Worm (Caenorhabditis elegans) whole organism, L4 larva: ENCODE results near the gene rpn-9.
A peak's percentile ranks its signal among the peaks of the same experiment; 100 is the strongest.

Experiments
- F26F4.8 ChIP-seq: fragments of 200-800 bp; sonication (Bioruptor generic); conservative IDR thresholded peaks from 2 replicates; pipeline ENCODE4 v1.3.6; 2022; ENCODE audit warnings: missing genetic modification characterization, missing compliant biosample characterization
- F37D6.2 ChIP-seq: sonication (generic microtip); optimal IDR thresholded peaks from 2 replicates; lab custom pipeline; 2016; ENCODE audit warnings: mild to moderate bottlenecking, missing genetic modification characterization, missing compliant biosample characterization
- F44E2.7 ChIP-seq: fragments of 200-800 bp; sonication (Bioruptor generic); IDR thresholded peaks from 2 replicates; pipeline ENCODE4 v2.1.2; 2022; ENCODE audit warnings: missing genetic modification characterization, missing compliant biosample characterization
- F49E8.2 ChIP-seq: sonication (generic microtip); optimal IDR thresholded peaks from 2 replicates; lab custom pipeline; 2016; ENCODE audit warnings: missing compliant biosample characterization, mild to moderate bottlenecking, missing genetic modification characterization, borderline replicate concordance
- ZK337.2 ChIP-seq: fragments of 200-800 bp; sonication (Bioruptor generic); IDR thresholded peaks from 2 replicates; pipeline ENCODE4 v1.3.6; 2022; ENCODE audit warnings: missing genetic modification reagents, missing genetic modification characterization, missing compliant biosample characterization
- aha-1 ChIP-seq: fragments of 150-350 bp; peaks from one replicate; lab custom pipeline; 2014; ENCODE audit warnings: missing biosample characterization, missing genetic modification characterization
- aly-2 ChIP-seq: sonication (generic microtip); optimal IDR thresholded peaks from 2 replicates; lab custom pipeline; 2018; ENCODE audit warnings: missing biosample characterization, missing genetic modification characterization
- ama-1 ChIP-seq: fragments of 150-350 bp; optimal IDR thresholded peaks from 2 replicates; lab custom pipeline; 2014; ENCODE audit warnings: inconsistent platforms, mixed read lengths
- ceh-32 ChIP-seq: sonication (generic microtip); optimal IDR thresholded peaks from 2 replicates; lab custom pipeline; 2016; ENCODE audit warnings: mild to moderate bottlenecking, missing genetic modification characterization, missing compliant biosample characterization; ENCODE audit not compliant: poor library complexity
- ceh-62 ChIP-seq: sonication (generic microtip); optimal IDR thresholded peaks from 2 replicates; lab custom pipeline; 2017; ENCODE audit warnings: missing biosample characterization, missing genetic modification characterization
- cey-2 ChIP-seq: sonication (generic microtip); optimal IDR thresholded peaks from 3 replicates; lab custom pipeline; 2017; ENCODE audit warnings: missing genetic modification characterization, mild to moderate bottlenecking, missing compliant biosample characterization, antibody characterized with exemption, borderline replicate concordance; ENCODE audit not compliant: insufficient read depth
- ctbp-1 ChIP-seq: fragments of 200-800 bp; sonication (Bioruptor generic); IDR thresholded peaks from 2 replicates; pipeline ENCODE4 v1.3.6; 2022; ENCODE audit warnings: missing genetic modification reagents, missing genetic modification characterization, missing compliant biosample characterization
- daf-19 ChIP-seq: fragments of 200-800 bp; sonication (Bioruptor generic); conservative IDR thresholded peaks from 2 replicates; pipeline ENCODE4 v1.3.6; 2022; ENCODE audit warnings: missing genetic modification characterization, missing compliant biosample characterization
- dmd-8 ChIP-seq: fragments of 200-800 bp; sonication (Bioruptor generic); IDR thresholded peaks from 2 replicates; pipeline ENCODE4 v1.3.6; 2022; ENCODE audit warnings: missing genetic modification characterization, missing compliant biosample characterization
- dmd-9 ChIP-seq: fragments of 200-800 bp; sonication (Bioruptor generic); IDR thresholded peaks from 2 replicates; pipeline ENCODE4 v1.3.6; 2022; ENCODE audit warnings: missing genetic modification reagents, missing genetic modification characterization, missing compliant biosample characterization
- dpl-1 ChIP-seq: fragments of 150-350 bp; optimal IDR thresholded peaks from 2 replicates; lab custom pipeline; 2014; ENCODE audit warnings: missing biosample characterization, missing genetic modification reagents, missing genetic modification characterization
- duxl-1 ChIP-seq: sonication (generic microtip); optimal IDR thresholded peaks from 2 replicates; lab custom pipeline; 2016; ENCODE audit warnings: mild to moderate bottlenecking, missing genetic modification characterization, moderate library complexity, missing compliant biosample characterization; ENCODE audit not compliant: poor library complexity
- dve-1 ChIP-seq: sonication (generic microtip); optimal IDR thresholded peaks from 2 replicates; lab custom pipeline; 2017; ENCODE audit warnings: antibody characterized with exemption, mild to moderate bottlenecking, missing genetic modification characterization, missing compliant biosample characterization; ENCODE audit not compliant: insufficient read depth
- gei-8 ChIP-seq: fragments of 200-800 bp; sonication (Bioruptor generic); optimal IDR thresholded peaks from 2 replicates; lab custom pipeline; 2018; ENCODE audit warnings: mild to moderate bottlenecking, missing genetic modification characterization, missing compliant biosample characterization
- hif-1 ChIP-seq, 2 experiments: sonication (generic microtip); optimal IDR thresholded peaks; 2 replicates each; lab custom pipeline; 2016 to 2017; ENCODE audit warnings: missing compliant biosample characterization in 2 of 2, missing genetic modification characterization in 2 of 2, missing genetic modification reagents in 2 of 2, missing genotype in 2 of 2, mild to moderate bottlenecking in 1 of 2
- jun-1 ChIP-seq: fragments of 150-350 bp; optimal IDR thresholded peaks from 2 replicates; lab custom pipeline; 2014; ENCODE audit warnings: missing biosample characterization, missing genetic modification reagents, missing genetic modification characterization
- lim-7 ChIP-seq: fragments of 200-800 bp; sonication (Bioruptor generic); IDR thresholded peaks from 2 replicates; pipeline ENCODE4 v1.3.6; 2022; ENCODE audit warnings: missing genetic modification characterization, missing compliant biosample characterization
- lin-1 ChIP-seq: fragments of 200-800 bp; sonication (Bioruptor generic); IDR thresholded peaks from 2 replicates; pipeline ENCODE4 v1.3.6; 2022; ENCODE audit warnings: missing genetic modification reagents, missing genetic modification characterization, missing compliant biosample characterization
- lin-15B ChIP-seq: fragments of 150-350 bp; sonication (generic microtip); optimal IDR thresholded peaks from 3 replicates; lab custom pipeline; 2014; ENCODE audit warnings: missing biosample characterization, missing genetic modification characterization
- lin-39 ChIP-seq: fragments of 150-350 bp; optimal IDR thresholded peaks from 2 replicates; lab custom pipeline; 2014; ENCODE audit warnings: missing biosample characterization, missing genetic modification reagents, missing genetic modification characterization
- lsy-2 ChIP-seq, 2 experiments: fragments of 150-350 bp in 1 of 2; sonication (generic microtip) in 1 of 2; optimal IDR thresholded peaks; 2 replicates each; lab custom pipeline; 2014 to 2017; ENCODE audit warnings: missing biosample characterization in 2 of 2, missing genetic modification characterization in 2 of 2
- madf-5 ChIP-seq, 2 experiments: fragments of 200-800 bp; sonication (Bioruptor generic); IDR thresholded peaks; 2 replicates each; pipeline ENCODE4 v1.3.6; 2022; ENCODE audit warnings: missing compliant biosample characterization in 2 of 2, missing genetic modification characterization in 2 of 2
- mdt-29 ChIP-seq: fragments of 200-800 bp; sonication (Bioruptor generic); IDR thresholded peaks from 2 replicates; pipeline ENCODE4 v1.3.6; 2022; ENCODE audit warnings: missing genetic modification reagents, missing genetic modification characterization, missing compliant biosample characterization
- mxl-3 ChIP-seq: fragments of 200-800 bp; sonication (Bioruptor generic); optimal IDR thresholded peaks from 2 replicates; lab custom pipeline; 2018; ENCODE audit warnings: mild to moderate bottlenecking, missing genetic modification characterization, missing compliant biosample characterization
- nhr-10 ChIP-seq: fragments of 150-350 bp; optimal IDR thresholded peaks from 2 replicates; lab custom pipeline; 2014; ENCODE audit warnings: missing biosample characterization, missing genetic modification characterization
- nhr-11 ChIP-seq: fragments of 150-350 bp; optimal IDR thresholded peaks from 2 replicates; lab custom pipeline; 2014; ENCODE audit warnings: missing biosample characterization, missing genetic modification characterization
- nhr-25 ChIP-seq: sonication (generic microtip); optimal IDR thresholded peaks from 2 replicates; lab custom pipeline; 2017; ENCODE audit warnings: missing genetic modification characterization, mild to moderate bottlenecking, missing compliant biosample characterization, antibody characterized with exemption, moderate library complexity, borderline replicate concordance; ENCODE audit not compliant: insufficient read depth
- nhr-28 ChIP-seq: fragments of 150-350 bp; optimal IDR thresholded peaks from 2 replicates; lab custom pipeline; 2014; ENCODE audit warnings: missing biosample characterization, missing genetic modification characterization
- nhr-6 ChIP-seq: fragments of 150-350 bp; optimal IDR thresholded peaks from 2 replicates; lab custom pipeline; 2014; ENCODE audit warnings: missing biosample characterization, missing genetic modification characterization
- nhr-76 ChIP-seq: fragments of 150-350 bp; optimal IDR thresholded peaks from 2 replicates; lab custom pipeline; 2014; ENCODE audit warnings: missing biosample characterization, missing genetic modification characterization
- php-3 ChIP-seq: fragments of 200-800 bp; sonication (Bioruptor generic); IDR thresholded peaks from 2 replicates; pipeline ENCODE4 v1.3.6; 2022; ENCODE audit warnings: missing genetic modification reagents, missing genetic modification characterization, missing compliant biosample characterization
- pqm-1 ChIP-seq: sonication (generic microtip); optimal IDR thresholded peaks from 2 replicates; lab custom pipeline; 2017; ENCODE audit warnings: missing biosample characterization, missing genetic modification characterization
- saeg-2 ChIP-seq: fragments of 200-800 bp; sonication (Bioruptor generic); IDR thresholded peaks from 2 replicates; pipeline ENCODE4 v1.3.6; 2022; ENCODE audit warnings: missing genetic modification reagents, missing genetic modification characterization, missing compliant biosample characterization
- sdz-12 ChIP-seq: fragments of 200-800 bp; sonication (Bioruptor generic); optimal IDR thresholded peaks from 2 replicates; lab custom pipeline; 2018; ENCODE audit warnings: mild to moderate bottlenecking, missing genetic modification characterization, missing compliant biosample characterization
- skn-1 ChIP-seq: fragments of 150-350 bp; optimal IDR thresholded peaks from 2 replicates; lab custom pipeline; 2014; ENCODE audit warnings: missing biosample characterization, missing genetic modification characterization
- snpc-1.2 ChIP-seq: fragments of 200-800 bp; sonication (Bioruptor generic); IDR thresholded peaks from 2 replicates; pipeline ENCODE4 v1.3.6; 2022; ENCODE audit warnings: missing genetic modification reagents, missing genetic modification characterization, missing compliant biosample characterization
- snpc-4 ChIP-seq: fragments of 150-350 bp; optimal IDR thresholded peaks from 2 replicates; lab custom pipeline; 2014; ENCODE audit warnings: missing biosample characterization, missing genetic modification characterization
- tra-1 ChIP-seq: fragments of 200-800 bp; sonication (Bioruptor generic); IDR thresholded peaks from 2 replicates; pipeline ENCODE4 v1.3.6; 2022; ENCODE audit warnings: missing genetic modification reagents, missing genetic modification characterization, missing compliant biosample characterization
- unc-62 ChIP-seq, 3 experiments: fragments of 150-350 bp in 1 of 3; sonication (generic microtip); optimal IDR thresholded peaks in 2 of 3; peaks in 1 of 3; 1 replicate in 1 of 3; 2 replicates in 2 of 3; lab custom pipeline; 2014 to 2017; ENCODE audit warnings: missing biosample characterization in 3 of 3, missing genetic modification characterization in 3 of 3, missing genetic modification reagents in 3 of 3, missing genotype in 1 of 3
- vab-7 ChIP-seq: fragments of 200-800 bp; sonication (Bioruptor generic); IDR thresholded peaks from 2 replicates; pipeline ENCODE4 v1.3.6; 2022; ENCODE audit warnings: missing genetic modification reagents, missing genetic modification characterization, missing compliant biosample characterization
- zag-1 ChIP-seq: fragments of 150-350 bp; optimal IDR thresholded peaks from 2 replicates; lab custom pipeline; 2014; ENCODE audit warnings: missing biosample characterization, missing genetic modification characterization
- zfp-2 ChIP-seq: sonication (generic microtip); optimal IDR thresholded peaks from 2 replicates; lab custom pipeline; 2016; ENCODE audit warnings: mild to moderate bottlenecking, missing genetic modification characterization, missing compliant biosample characterization
- zfp-3 ChIP-seq: fragments of 200-800 bp; sonication (Bioruptor generic); conservative IDR thresholded peaks from 2 replicates; pipeline ENCODE4 v1.3.6; 2022; ENCODE audit warnings: missing genetic modification reagents, missing genetic modification characterization, missing compliant biosample characterization
- zip-11 ChIP-seq: fragments of 200-800 bp; sonication (Bioruptor generic); IDR thresholded peaks from 2 replicates; pipeline ENCODE4 v1.3.6; 2022; ENCODE audit warnings: missing genetic modification characterization, missing compliant biosample characterization
- ztf-11 ChIP-seq: fragments of 150-350 bp; optimal IDR thresholded peaks from 2 replicates; lab custom pipeline; 2014; ENCODE audit warnings: missing biosample characterization, missing genetic modification characterization
- ztf-7 ChIP-seq: fragments of 150-350 bp; optimal IDR thresholded peaks from 2 replicates; lab custom pipeline; 2014; ENCODE audit warnings: missing biosample characterization, missing genetic modification characterization

The rpn-9 gene

ce11 chrII:11224045-11224481 is 14.7 kb downstream of the rpn-9 start (continued):
- no peak for TF ChIP-seq ZK337.2 (GFP tag; lab: Robert Waterston, UW)
- 0 out of 2 replicates have a peak, but pooled peaks have one; percentile 16 for TF ChIP-seq mdt-29 (GFP tag; lab: Robert Waterston, UW)
- no peak for TF ChIP-seq zfp-3 (GFP tag; lab: Robert Waterston, UW)
- no peak for TF ChIP-seq F44E2.7 (GFP tag; lab: Robert Waterston, UW)
- no peak for TF ChIP-seq ctbp-1 (GFP tag; lab: Robert Waterston, UW)
- TF ChIP-seq nhr-6 (tag; lab: Kevin White, UChicago), result peak; percentile 71
- no peak for TF ChIP-seq lin-15B
- TF ChIP-seq ztf-7 (tag; lab: Kevin White, UChicago), result peak; percentile 31
- TF ChIP-seq lsy-2 (tag; optimal IDR thresholded peaks at IDR 0.05; lab: Kevin White, UChicago), result peak in 1 of 2 experiments; percentile 72
- TF ChIP-seq dpl-1 (GFP tag; lab: Kevin White, UChicago), result peak; percentile 55
- TF ChIP-seq aly-2 (tag; lab: Kevin White, UChicago), result no peak
- TF ChIP-seq snpc-1.2, result peak; percentile 85
- no peak for TF ChIP-seq dmd-8 (GFP tag; lab: Robert Waterston, UW)
- TF ChIP-seq aha-1, result peak; percentile 62
- peak; percentile 71 for TF ChIP-seq mxl-3 (GFP tag; lab: Kevin White, UChicago)
- no peak for TF ChIP-seq ztf-11
- TF ChIP-seq zag-1 (tag; lab: Kevin White, UChicago), result no peak
- TF ChIP-seq zfp-2, result no peak
- TF ChIP-seq skn-1 (tag; lab: Kevin White, UChicago), result no peak
- TF ChIP-seq lin-39 (tag; lab: Kevin White, UChicago), result no peak
- TF ChIP-seq lim-7 (GFP tag; lab: Robert Waterston, UW), result 0 out of 2 replicates have a peak, but pooled peaks have one; percentile 50
- TF ChIP-seq snpc-4, result peak; percentile 93
- peak; percentile 90 for TF ChIP-seq F49E8.2 (tag; lab: Kevin White, UChicago)
- no peak for TF ChIP-seq madf-5 (GFP tag; IDR thresholded peaks at IDR 0.05; lab: Robert Waterston, UW)
- no peak for TF ChIP-seq dmd-9 (GFP tag; lab: Robert Waterston, UW)
- TF ChIP-seq F26F4.8 (GFP tag; lab: Robert Waterston, UW), result no peak
- no peak for TF ChIP-seq ceh-62 (tag; lab: Kevin White, UChicago)
- TF ChIP-seq lin-1 (GFP tag; lab: Robert Waterston, UW), result no peak
- TF ChIP-seq ama-1 (lab: Kevin White, UChicago), result peak; percentile 98
- peak; percentile 84 for TF ChIP-seq duxl-1
- TF ChIP-seq vab-7, result 0 out of 2 replicates have a peak, but pooled peaks have one; percentile 5
- no peak for TF ChIP-seq nhr-76
- no peak for TF ChIP-seq nhr-11
- TF ChIP-seq zip-11 (GFP tag; lab: Robert Waterston, UW), result no peak
- no peak for TF ChIP-seq cey-2 (tag; lab: Kevin White, UChicago)
- no peak for TF ChIP-seq sdz-12 (GFP tag; lab: Kevin White, UChicago)
- no peak for TF ChIP-seq unc-62 (GFP tag; optimal IDR thresholded peaks at IDR 0.05 in 1 of 2; lab: Kevin White, UChicago)
- no peak for TF ChIP-seq unc-62 (tag; optimal IDR thresholded peaks at IDR 0.05; lab: Kevin White, UChicago)
- TF ChIP-seq nhr-10 (tag; lab: Kevin White, UChicago), result no peak
- TF ChIP-seq saeg-2 (GFP tag; lab: Robert Waterston, UW), result peak; percentile 49; the same call in 1 of the 2 replicates
- TF ChIP-seq F37D6.2, result peak; percentile 6
- peak; percentile 67; the same call in 1 of the 2 replicates for TF ChIP-seq daf-19 (GFP tag; lab: Robert Waterston, UW)
- no peak for TF ChIP-seq nhr-25 (tag; lab: Kevin White, UChicago)
- TF ChIP-seq php-3 (GFP tag; lab: Robert Waterston, UW), result peak; percentile 64; the same call in 1 of the 2 replicates
- TF ChIP-seq gei-8, result peak; percentile 24
- peak; percentile 61; the same call in 1 of the 2 replicates for TF ChIP-seq tra-1
- peak; percentile 41 for TF ChIP-seq pqm-1 (tag; lab: Kevin White, UChicago)
- peak; percentile 85 for TF ChIP-seq dve-1 (tag; lab: Kevin White, UChicago)
- peak; percentile 72 for TF ChIP-seq nhr-28 (tag; lab: Kevin White, UChicago)
- no peak for TF ChIP-seq ceh-32 (tag; lab: Kevin White, UChicago)
- TF ChIP-seq hif-1 (tag; optimal IDR thresholded peaks at IDR 0.05; lab: Kevin White, UChicago), result no peak
- no peak for TF ChIP-seq jun-1 (tag; lab: Kevin White, UChicago)
